Worm (Caenorhabditis elegans): Measurements from ENCODE around the gene tag-164.

ce11 chrIII:13458978-13459596 lies at the start of gene tag-164:
- no peak for TF ChIP-seq unc-39 (tag; optimal IDR thresholded peaks at IDR 0.05)
- TF ChIP-seq pha-4 (tag; optimal IDR thresholded peaks at IDR 0.05) = no peak
- TF ChIP-seq lsy-2 (tag; optimal IDR thresholded peaks at IDR 0.05) = no peak
- TF ChIP-seq lin-13 (tag; optimal IDR thresholded peaks at IDR 0.05) = no peak
- TF ChIP-seq ces-1 (GFP tag; optimal IDR thresholded peaks at IDR 0.05) = no peak
- no peak for TF ChIP-seq snpc-4 (tag; optimal IDR thresholded peaks at IDR 0.05)
- TF ChIP-seq nhr-76 (tag; optimal IDR thresholded peaks at IDR 0.05) = no peak
- TF ChIP-seq ztf-11 (tag; optimal IDR thresholded peaks at IDR 0.05) = no peak
- no peak for TF ChIP-seq nhr-237 (tag; optimal IDR thresholded peaks at IDR 0.05)
- no peak for TF ChIP-seq sem-2 (GFP tag; optimal IDR thresholded peaks at IDR 0.05)
